Worm (Caenorhabditis elegans): ENCODE measurements around the gene Y22D7AL.6.

The Y22D7AL.6 gene

ce11 chrIII:1598927-1599326 lies 5.8 kb upstream of the Y22D7AL.6 start (continued):
- peak; percentile 62 for TF ChIP-seq vab-7 (GFP tag; IDR thresholded peaks at IDR 0.05)
- peak; percentile 25 for TF ChIP-seq mes-2 (tag; optimal IDR thresholded peaks at IDR 0.05; ENCODE audit: poor library complexity, severe bottlenecking)
- no peak for TF ChIP-seq pqm-1 (tag; optimal IDR thresholded peaks at IDR 0.05)
- TF ChIP-seq attf-4 (tag; optimal IDR thresholded peaks at IDR 0.05), result no peak

ce11 chrIII:1600670-1601194 lies 4.0 kb upstream of the Y22D7AL.6 start, which contains the start of gene sms-3:
Gene sms-3, minus strand, starts transcription at chrIII:1601144.
- TF ChIP-seq ceh-20 (GFP tag; IDR thresholded peaks at IDR 0.05) (0 out of 2 replicates have a peak, but pooled peaks have one; percentile 23), zip-11 (GFP tag; IDR thresholded peaks at IDR 0.05) (no peak), nhr-41 (GFP tag; IDR thresholded peaks at IDR 0.05) (peak; percentile 66; the same call in 1 of the 2 replicates), mdl-1 (tag; optimal IDR thresholded peaks at IDR 0.05) (no peak), daf-19 (GFP tag; conservative IDR thresholded peaks at IDR 0.05) (0 out of 2 replicates have a peak, but pooled peaks have one; percentile 61), lin-38 (GFP tag; IDR thresholded peaks at IDR 0.05) (peak; percentile 75), aha-1 (tag) (peak; percentile 42), F10B5.3 (tag; optimal IDR thresholded peaks at IDR 0.05) (no peak), attf-4 (tag; optimal IDR thresholded peaks at IDR 0.05) (no peak), pha-4 (GFP tag; IDR thresholded peaks at IDR 0.05) (peak; percentile 81), pha-4 (tag; optimal IDR thresholded peaks at IDR 0.05) (no peak), php-3 (GFP tag; IDR thresholded peaks at IDR 0.05) (no peak), nhr-237 (tag; optimal IDR thresholded peaks at IDR 0.05) (no peak), ztf-11 (tag; optimal IDR thresholded peaks at IDR 0.05) (no peak), snpc-4 (tag; optimal IDR thresholded peaks at IDR 0.05) (no peak), mxl-2 (GFP tag; conservative IDR thresholded peaks at IDR 0.05) (no peak), zfp-2 (tag; optimal IDR thresholded peaks at IDR 0.05) (no peak), ctbp-1 (GFP tag; IDR thresholded peaks at IDR 0.05) (0 out of 2 replicates have a peak, but pooled peaks have one; percentile 18), lsy-2 (tag; optimal IDR thresholded peaks at IDR 0.05) (peak in 1 of 2 experiments; percentile 47), lim-7 (GFP tag; IDR thresholded peaks at IDR 0.05) (peak; percentile 84), ceh-28 (tag; optimal IDR thresholded peaks at IDR 0.05) (no peak), nhr-6 (tag; optimal IDR thresholded peaks at IDR 0.05) (no peak), ZK546.5 (tag; optimal IDR thresholded peaks at IDR 0.05) (no peak), dve-1 (tag; optimal IDR thresholded peaks at IDR 0.05; ENCODE audit: insufficient read depth) (no peak), lir-3 (tag; optimal IDR thresholded peaks at IDR 0.05) (peak; percentile 68), unc-39 (tag; optimal IDR thresholded peaks at IDR 0.05) (no peak), nhr-28 (tag; optimal IDR thresholded peaks at IDR 0.05) (no peak), zag-1 (tag; optimal IDR thresholded peaks at IDR 0.05) (no peak), sdz-12 (GFP tag; optimal IDR thresholded peaks at IDR 0.05) (no peak), vab-7 (GFP tag; IDR thresholded peaks at IDR 0.05) (peak; percentile 68), mdt-29 (GFP tag; IDR thresholded peaks at IDR 0.05) (no peak), F44E2.7 (GFP tag; IDR thresholded peaks at IDR 0.05) (peak; percentile 87; the same call in 1 of the 2 replicates), jun-1 (tag; optimal IDR thresholded peaks at IDR 0.05) (no peak), egl-27 (tag; optimal IDR thresholded peaks at IDR 0.05) (no peak), T26A8.4 (GFP tag; IDR thresholded peaks at IDR 0.05) (0 out of 2 replicates have a peak, but pooled peaks have one; percentile 17), lin-15B (tag; optimal IDR thresholded peaks at IDR 0.05) (no peak), tag-97 (GFP tag; IDR thresholded peaks at IDR 0.05) (no peak), dpl-1 (GFP tag; optimal IDR thresholded peaks at IDR 0.05) (no peak), mep-1 (tag; optimal IDR thresholded peaks at IDR 0.05) (no peak), zfp-3 (GFP tag; conservative IDR thresholded peaks at IDR 0.05) (0 out of 2 replicates have a peak, but pooled peaks have one; percentile 36), ztf-7 (tag; optimal IDR thresholded peaks at IDR 0.05) (no peak), T20F7.1 (GFP tag; optimal IDR thresholded peaks at IDR 0.05) (peak; percentile 9), nhr-25 (tag; optimal IDR thresholded peaks at IDR 0.05; ENCODE audit: borderline replicate concordance, insufficient read depth) (no peak), hlh-30 (tag; optimal IDR thresholded peaks at IDR 0.05; ENCODE audit: insufficient read depth) (no peak), egl-43 (GFP tag; IDR thresholded peaks at IDR 0.05) (peak; percentile 83), hlh-11 (tag; optimal IDR thresholded peaks at IDR 0.05) (no peak), ces-1 (GFP tag; optimal IDR thresholded peaks at IDR 0.05) (no peak)
